Worm (Caenorhabditis elegans): Measurements from ENCODE around the gene fbxa-201.

The fbxa-201 gene

DNA sequence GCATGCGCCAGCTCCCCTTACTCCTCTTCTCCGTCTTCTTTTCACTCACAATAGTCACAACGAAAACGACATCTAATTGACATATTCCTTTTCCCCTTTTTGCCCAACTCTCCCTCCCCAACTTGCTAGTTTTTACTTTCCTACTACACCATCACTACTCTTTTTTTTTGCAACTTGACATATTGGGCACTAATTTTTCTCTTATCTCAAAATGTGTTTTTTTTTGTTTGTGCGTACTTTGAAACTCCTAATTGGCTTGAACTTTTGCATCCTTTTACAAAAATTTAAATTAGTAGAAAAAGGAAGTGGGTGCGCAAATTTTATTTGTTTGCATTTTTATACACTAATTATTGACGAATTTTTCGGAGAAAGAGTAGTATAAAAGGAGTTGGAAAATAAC lies 39.7 kb upstream of the fbxa-201 start (continued):
- no peak for TF ChIP-seq let-526 (GFP tag; IDR thresholded peaks at IDR 0.05)
- TF ChIP-seq ztf-22 (GFP tag; optimal IDR thresholded peaks at IDR 0.05), result no peak
- TF ChIP-seq ztf-28 (GFP tag; IDR thresholded peaks at IDR 0.05), result no peak

DNA sequence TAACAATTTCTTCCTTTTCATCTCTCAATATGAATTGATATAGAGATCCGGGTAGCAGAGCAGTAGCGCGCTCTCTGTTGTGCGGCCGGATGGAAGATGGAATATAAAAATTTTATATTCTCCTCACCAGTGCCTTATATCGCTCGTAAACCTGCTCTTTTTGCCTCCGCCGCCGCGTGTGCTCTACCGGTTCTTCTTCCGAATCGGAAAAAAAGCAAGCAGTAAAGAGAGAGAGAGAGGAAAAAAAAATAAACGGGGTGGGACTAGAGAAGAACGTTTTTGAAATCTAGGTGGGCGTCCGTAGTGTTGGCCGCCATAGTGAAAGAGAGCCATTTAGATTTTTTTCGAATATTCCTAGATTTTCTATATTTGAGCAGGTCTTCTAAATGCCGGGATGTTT lies 37.2 kb upstream of the fbxa-201 start, which contains the start of gene glb-25:
Gene glb-25 (plus strand): TSS at position 301 of the 400 bp plus-strand sequence.
- TF ChIP-seq hmg-1.2 (GFP tag; IDR thresholded peaks at IDR 0.05) (no peak), ccch-3 (GFP tag; optimal IDR thresholded peaks at IDR 0.05) (no peak), aptf-3 (GFP tag; IDR thresholded peaks at IDR 0.05) (no peak), F23B12.7 (tag; optimal IDR thresholded peaks at IDR 0.05; ENCODE audit: insufficient read depth) (no peak), lin-40 (tag; optimal IDR thresholded peaks at IDR 0.05) (no peak), Y53G8AR.9 (GFP tag; conservative IDR thresholded peaks at IDR 0.05) (no peak), ama-1 (optimal IDR thresholded peaks at IDR 0.05) (no peak), ama-1 (GFP tag; optimal IDR thresholded peaks at IDR 0.05) (no peak), ceh-27 (GFP tag; optimal IDR thresholded peaks at IDR 0.05) (no peak), ztf-26 (tag; optimal IDR thresholded peaks at IDR 0.05) (no peak), lsy-27 (tag; optimal IDR thresholded peaks at IDR 0.05; ENCODE audit: borderline replicate concordance, insufficient read depth) (no peak), hlh-12 (tag; optimal IDR thresholded peaks at IDR 0.05) (no peak), ets-4 (GFP tag; optimal IDR thresholded peaks at IDR 0.05) (no peak), nhr-27 (tag; optimal IDR thresholded peaks at IDR 0.05) (no peak), B0019.2 (GFP tag; conservative IDR thresholded peaks at IDR 0.05) (no peak), repo-1 (tag; optimal IDR thresholded peaks at IDR 0.05) (no peak), ZK185.1 (tag; optimal IDR thresholded peaks at IDR 0.05; ENCODE audit: poor library complexity, severe bottlenecking) (no peak), tbp1 (GFP tag; optimal IDR thresholded peaks at IDR 0.05) (no peak), rpc-1 (optimal IDR thresholded peaks at IDR 0.05) (no peak), rpc-1 (tag; optimal IDR thresholded peaks at IDR 0.05) (no peak), K12H6.12 (tag; optimal IDR thresholded peaks at IDR 0.05) (no peak)

DNA sequence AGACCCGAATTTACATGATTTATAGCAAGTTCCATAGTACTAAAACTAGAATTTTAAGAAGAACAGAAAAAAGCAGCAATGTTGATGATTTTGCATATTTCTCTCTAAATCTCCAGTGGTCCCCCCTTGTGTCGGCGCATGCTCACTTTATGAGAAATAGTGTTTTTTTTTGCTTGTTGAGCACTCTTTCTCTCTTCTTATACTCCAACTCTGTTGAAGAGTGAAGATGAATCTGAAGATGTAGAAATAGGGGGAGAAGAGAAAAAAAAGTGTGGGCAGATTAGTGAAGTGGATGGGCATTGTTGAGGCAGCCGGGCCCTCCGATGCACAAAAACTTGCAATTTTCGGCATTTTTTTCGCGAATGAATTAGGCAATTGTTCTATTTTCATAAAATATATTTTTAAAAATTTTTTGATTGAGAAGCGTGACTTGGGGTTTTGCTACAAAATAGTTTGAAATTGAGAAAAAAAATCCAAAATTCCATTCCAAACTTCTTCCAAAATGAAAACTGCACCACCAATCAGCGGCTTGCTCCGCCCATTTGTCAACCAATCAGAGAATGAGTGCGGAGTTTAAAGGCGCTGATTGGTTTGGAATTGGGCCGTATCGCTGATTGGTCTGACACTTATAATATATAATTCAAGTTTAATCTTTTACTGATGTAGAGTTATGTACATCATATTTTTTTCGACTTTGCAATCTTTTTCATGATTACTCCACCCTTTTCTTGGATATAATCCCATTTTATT lies 34.5 kb upstream of the fbxa-201 start:
- peak; percentile 12 for TF ChIP-seq ceh-27 (GFP tag; optimal IDR thresholded peaks at IDR 0.05)
- no peak for TF ChIP-seq madf-10 (tag; optimal IDR thresholded peaks at IDR 0.05)
- no peak for TF ChIP-seq unc-62 (GFP tag; optimal IDR thresholded peaks at IDR 0.05)

DNA sequence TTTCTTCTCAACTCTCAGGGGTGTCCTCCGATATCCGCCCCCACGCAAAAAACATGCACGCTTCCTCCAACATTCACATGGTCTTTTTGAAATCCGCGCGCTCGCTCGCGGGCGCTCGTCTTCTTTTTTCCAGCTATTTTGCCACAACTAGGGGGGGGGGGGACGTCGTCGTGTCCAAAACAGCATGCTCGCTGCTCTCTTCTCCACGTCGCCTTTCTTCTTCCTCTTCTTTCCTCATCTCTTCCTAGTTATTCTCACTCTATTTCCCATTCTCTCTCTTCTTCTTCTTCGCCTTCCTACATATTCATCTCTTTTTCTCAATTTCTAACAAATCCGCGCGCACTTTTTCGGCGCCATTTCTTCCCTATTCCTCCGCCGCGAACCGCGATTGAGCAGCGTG lies 31.7 kb upstream of the fbxa-201 start:
- TF ChIP-seq cebp-1 (GFP tag; IDR thresholded peaks at IDR 0.05) (no peak), cebp-1 (tag; optimal IDR thresholded peaks at IDR 0.05) (peak; percentile 47), egrh-3 (GFP tag; IDR thresholded peaks at IDR 0.05) (0 out of 2 replicates have a peak, but pooled peaks have one; percentile 15), hmg-1.2 (GFP tag; IDR thresholded peaks at IDR 0.05) (0 out of 2 replicates have a peak, but pooled peaks have one; percentile 7), lin-40 (tag; optimal IDR thresholded peaks at IDR 0.05) (peak; percentile 17), mcd-1 (GFP tag; IDR thresholded peaks at IDR 0.05) (peak; percentile 25; the same call in 1 of the 2 replicates), zfh-2 (GFP tag; conservative IDR thresholded peaks at IDR 0.05) (peak; percentile 86), K12H6.12 (tag; optimal IDR thresholded peaks at IDR 0.05) (peak; percentile 61), egl-44 (GFP tag; IDR thresholded peaks at IDR 0.05) (no peak), F57A8.1 (GFP tag; optimal IDR thresholded peaks at IDR 0.05) (peak; percentile 23), repo-1 (tag; optimal IDR thresholded peaks at IDR 0.05) (no peak), ceh-27 (GFP tag; optimal IDR thresholded peaks at IDR 0.05) (peak; percentile 12)

Data from whole organism, young adult.